Fruit fly (Drosophila melanogaster) whole organism: Measurements from ENCODE around the gene CG3337.

ENCODE experiments used
- Dll ChIP-seq: fragments of >200 bp; optimal IDR thresholded peaks from 2 replicates; lab custom pipeline; 2017
- pan ChIP-seq: fragments of >200 bp; optimal IDR thresholded peaks from 2 replicates; lab custom pipeline; 2017
- psq ChIP-seq: fragments of >200 bp; optimal IDR thresholded peaks from 2 replicates; lab custom pipeline; 2017
- usp ChIP-seq: fragments of >200 bp; optimal IDR thresholded peaks from 2 replicates; lab custom pipeline; 2017; ENCODE audit warnings: missing biosample characterization, missing genetic modification characterization, mixed read lengths

DNA sequence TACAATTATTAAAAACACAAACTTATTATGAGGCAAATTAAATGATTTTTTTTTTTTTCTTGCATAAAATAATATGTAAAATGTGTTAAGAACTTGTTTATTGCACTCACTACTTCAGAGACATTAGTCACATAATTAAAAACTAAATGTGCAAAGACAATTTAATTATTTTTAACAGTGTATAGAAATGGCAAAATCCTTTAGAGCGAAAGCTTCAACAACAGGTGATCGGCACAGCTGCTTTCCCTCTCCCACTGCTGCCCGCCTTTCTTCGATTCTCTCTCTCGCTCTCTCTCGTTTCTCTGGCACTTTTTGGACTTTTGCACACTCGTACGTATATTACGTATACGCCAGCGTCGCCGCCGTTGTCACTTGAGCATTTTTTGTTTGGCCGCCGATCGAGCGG lies 43.0 kb downstream of the CG3337 start:
- TF ChIP-seq usp (GFP tag; lab: Kevin White, UChicago) = no peak
- TF ChIP-seq psq (lab: Kevin White, UChicago) = no peak
- TF ChIP-seq Dll = no peak
- TF ChIP-seq pan (lab: Kevin White, UChicago) = no peak
